Worm (Caenorhabditis elegans) whole organism, L4/young adult: ENCODE measurements around the gene deg-3.
"Not testable (repeated sequence)": the region's sequence is repeated elsewhere in the genome, so short reads cannot be mapped to it uniquely, and the experiment has no call there.

Experiments used
- W03F9.2 ChIP-seq: fragments of 150-350 bp; optimal IDR thresholded peaks from 2 replicates; lab custom pipeline; 2014; ENCODE audit warnings: missing biosample characterization, missing genetic modification characterization
- dao-5 ChIP-seq: sonication (generic microtip); optimal IDR thresholded peaks from 2 replicates; lab custom pipeline; 2016; ENCODE audit warnings: missing genotype, missing genetic modification characterization, moderate library complexity, missing compliant biosample characterization
- him-1 ChIP-seq: sonication (generic microtip); optimal IDR thresholded peaks from 2 replicates; lab custom pipeline; 2016; ENCODE audit warnings: missing genotype, missing genetic modification reagents, missing genetic modification characterization, missing compliant biosample characterization

Gene deg-3

ce11 chrV:11424565-11424964, 9.6 kb upstream of the deg-3 start, which contains the start of gene T26H10.2:
TSS of gene T26H10.2 (minus strand) at chrV:11424665.
- TF ChIP-seq W03F9.2 (tag; lab: Kevin White, UChicago): no peak
- TF ChIP-seq dao-5 (tag; lab: Kevin White, UChicago): no peak
- TF ChIP-seq him-1 (tag; lab: Kevin White, UChicago): no peak

- TF ChIP-seq dao-5 (tag; lab: Kevin White, UChicago) (no peak), him-1 (tag; lab: Kevin White, UChicago) (no peak), W03F9.2 (tag; lab: Kevin White, UChicago) (no peak)
These were observed 6.6 kb upstream of the deg-3 start, which contains the start of gene des-2 for ce11 chrV:11421605-11422004. TSS of gene des-2 (minus strand) at chrV:11421705.

- TF ChIP-seq W03F9.2 (tag; lab: Kevin White, UChicago) (no peak), dao-5 (tag; lab: Kevin White, UChicago) (no peak)
These were observed 2.8 kb downstream of the deg-3 start for ce11 chrV:11412125-11412524.

ce11 chrV:11410902-11411561, 3.9 kb downstream of the deg-3 start, which contains the start of the genes K03B8.8 and grl-3:
TSS of gene K03B8.8 (minus strand) at chrV:11411002.
TSS of gene grl-3 (plus strand) at chrV:11411511.
- TF ChIP-seq him-1 (tag; lab: Kevin White, UChicago): no peak
- no peak for TF ChIP-seq W03F9.2 (tag; lab: Kevin White, UChicago)

ce11 chrV:11407251-11407650, 7.7 kb downstream of the deg-3 start, which contains the start of gene K03B8.6:
TSS of gene K03B8.6 (plus strand) at chrV:11407584.
- TF ChIP-seq W03F9.2 (tag; lab: Kevin White, UChicago) (no peak), dao-5 (tag; lab: Kevin White, UChicago) (no peak), him-1 (tag; lab: Kevin White, UChicago) (no peak)

ce11 chrV:11403702-11404101, 11.3 kb downstream of the deg-3 start:
- TF ChIP-seq him-1 (tag; lab: Kevin White, UChicago) (no peak), W03F9.2 (tag; lab: Kevin White, UChicago) (no peak), dao-5 (tag; lab: Kevin White, UChicago) (no peak)

ce11 chrV:11403059-11403458, 11.9 kb downstream of the deg-3 start:
- TF ChIP-seq W03F9.2 (tag; lab: Kevin White, UChicago) (no peak), dao-5 (tag; lab: Kevin White, UChicago) (no peak), him-1 (tag; lab: Kevin White, UChicago) (no peak)

- no peak for TF ChIP-seq him-1 (tag; lab: Kevin White, UChicago)
These were observed 12.3 kb downstream of the deg-3 start, which contains the start of gene nas-19 for ce11 chrV:11402610-11403009. TSS of gene nas-19 (minus strand) at chrV:11402710.

ce11 chrV:11398616-11399015, 16.3 kb downstream of the deg-3 start, which contains the start of gene nas-17:
TSS of gene nas-17 (plus strand) at chrV:11398916.
- TF ChIP-seq W03F9.2 (tag; lab: Kevin White, UChicago) (no peak), him-1 (tag; lab: Kevin White, UChicago) (no peak), dao-5 (tag; lab: Kevin White, UChicago) (no peak)

ce11 chrV:11396134-11396533, 18.8 kb downstream of the deg-3 start, which contains the start of gene nas-18:
TSS of gene nas-18 (plus strand) at chrV:11396434.
- TF ChIP-seq dao-5, W03F9.2, him-1 (tag; lab: Kevin White, UChicago): not testable (repeated sequence)

- TF ChIP-seq W03F9.2, him-1, dao-5 (tag; lab: Kevin White, UChicago): not testable (repeated sequence)
These were observed 19.9 kb downstream of the deg-3 start, which contains the start of gene K03B8.4 for ce11 chrV:11395024-11395423. TSS of gene K03B8.4 (minus strand) at chrV:11395124.

ce11 chrV:11392020-11392419, 22.9 kb downstream of the deg-3 start, which contains the start of gene nas-16:
TSS of gene nas-16 (plus strand) at chrV:11392320.
- TF ChIP-seq him-1 (tag; lab: Kevin White, UChicago) (no peak), W03F9.2 (tag; lab: Kevin White, UChicago) (no peak), dao-5 (tag; lab: Kevin White, UChicago) (no peak)

ce11 chrV:11390394-11390793, 24.6 kb downstream of the deg-3 start, which contains the start of the genes K03B8.11 and K03B8.14:
TSS of gene K03B8.11 (minus strand) at chrV:11390494.
TSS of gene K03B8.14 (plus strand) at chrV:11390503.
- TF ChIP-seq dao-5 (tag; lab: Kevin White, UChicago): no peak

ce11 chrV:11389776-11390175, 25.2 kb downstream of the deg-3 start, which contains the start of gene col-155:
TSS of gene col-155 (minus strand) at chrV:11389876.
- TF ChIP-seq dao-5 (tag; lab: Kevin White, UChicago): no peak
